Fruit fly (Drosophila melanogaster) whole organism, embryonic: ENCODE measurements around the gene shf.

ENCODE experiments used
- Adf1 ChIP-seq: fragments of 200-800 bp; sonication (Bioruptor generic); IDR thresholded peaks from 2 replicates; pipeline ENCODE4 v1.3.6; 2022; ENCODE audit warnings: missing biosample characterization, missing genetic modification characterization
- Antp ChIP-seq: fragments of 200-800 bp; sonication (Bioruptor generic); optimal IDR thresholded peaks from 3 replicates; lab custom pipeline; 2016; ENCODE audit warnings: missing biosample characterization, missing genetic modification characterization
- CG10654 ChIP-seq: fragments of 200-800 bp; sonication (Bioruptor generic); optimal IDR thresholded peaks from 2 replicates; lab custom pipeline; 2016; ENCODE audit warnings: missing biosample characterization, missing genetic modification characterization
- CG12104 ChIP-seq: fragments of 200-800 bp; sonication (Bioruptor generic); optimal IDR thresholded peaks from 3 replicates; lab custom pipeline; 2016; ENCODE audit warnings: missing biosample characterization, missing genetic modification characterization
- CG12236 ChIP-seq: fragments of 200-800 bp; sonication (Bioruptor generic); optimal IDR thresholded peaks from 2 replicates; lab custom pipeline; 2016; ENCODE audit warnings: missing biosample characterization, missing genetic modification characterization
- CG14965 ChIP-seq: fragments of 200-800 bp; sonication (Bioruptor generic); optimal IDR thresholded peaks from 2 replicates; lab custom pipeline; 2016; ENCODE audit warnings: missing biosample characterization, missing genetic modification characterization, borderline replicate concordance
- CG15269 ChIP-seq: fragments of 200-800 bp; sonication (Bioruptor generic); optimal IDR thresholded peaks from 2 replicates; lab custom pipeline; 2018; ENCODE audit warnings: missing biosample characterization, mild to moderate bottlenecking, missing genetic modification characterization, moderate library complexity
- CG1529 ChIP-seq: fragments of 200-800 bp; sonication (Bioruptor generic); optimal IDR thresholded peaks from 3 replicates; lab custom pipeline; 2018; ENCODE audit warnings: missing biosample characterization, missing genetic modification characterization
- CG1603 ChIP-seq: fragments of 200-800 bp; sonication (Bioruptor generic); optimal IDR thresholded peaks from 2 replicates; lab custom pipeline; 2019; ENCODE audit warnings: missing biosample characterization, mild to moderate bottlenecking, missing genetic modification characterization, moderate library complexity
- CG1647 ChIP-seq: fragments of 200-800 bp; sonication (Bioruptor generic); optimal IDR thresholded peaks from 3 replicates; lab custom pipeline; 2016; ENCODE audit warnings: missing biosample characterization, missing genetic modification characterization
- CG16813 ChIP-seq: fragments of 200-800 bp; sonication (Bioruptor generic); IDR thresholded peaks from 3 replicates; pipeline ENCODE4 v1.3.6; 2022; ENCODE audit warnings: missing biosample characterization, missing genetic modification characterization; ENCODE audit not compliant: partially characterized antibody
- CG16815 ChIP-seq: fragments of 200-800 bp; sonication (Bioruptor generic); optimal IDR thresholded peaks from 3 replicates; lab custom pipeline; 2017; ENCODE audit warnings: missing biosample characterization, mild to moderate bottlenecking, missing genetic modification characterization
- CG17385 ChIP-seq: fragments of 200-800 bp; sonication (Bioruptor generic); optimal IDR thresholded peaks from 3 replicates; lab custom pipeline; 2018; ENCODE audit warnings: missing biosample characterization, mild to moderate bottlenecking, missing genetic modification characterization
- CG2129 ChIP-seq: fragments of 200-800 bp; sonication (Bioruptor generic); IDR thresholded peaks from 2 replicates; pipeline ENCODE4 v1.3.6; 2022; ENCODE audit warnings: missing biosample characterization, missing genetic modification characterization; ENCODE audit not compliant: partially characterized antibody
- CG32532 ChIP-seq: fragments of 200-800 bp; sonication (Bioruptor generic); IDR thresholded peaks from 2 replicates; pipeline ENCODE4 v1.3.6; 2022; ENCODE audit warnings: missing biosample characterization, missing genetic modification characterization
- CG3726 ChIP-seq: fragments of 200-800 bp; sonication (Bioruptor generic); IDR thresholded peaks from 3 replicates; pipeline ENCODE4, ENCODE4 v1.3.6; 2022; ENCODE audit warnings: missing biosample characterization, missing genetic modification characterization
- CG7839 ChIP-seq: fragments of 200-800 bp; sonication (Bioruptor generic); optimal IDR thresholded peaks from 3 replicates; lab custom pipeline; 2018; ENCODE audit warnings: missing biosample characterization, mild to moderate bottlenecking, missing genetic modification characterization, moderate library complexity
- CG8359 ChIP-seq: fragments of 200-800 bp; sonication (Bioruptor generic); optimal IDR thresholded peaks from 2 replicates; lab custom pipeline; 2017; ENCODE audit warnings: missing biosample characterization, mild to moderate bottlenecking, missing genetic modification characterization, borderline replicate concordance
- CG9876 ChIP-seq: fragments of 200-800 bp; sonication (Bioruptor generic); optimal IDR thresholded peaks from 2 replicates; lab custom pipeline; 2016; ENCODE audit warnings: missing biosample characterization, missing genetic modification characterization
- Fer1 ChIP-seq: fragments of 200-800 bp; sonication (Bioruptor generic); optimal IDR thresholded peaks from 2 replicates; lab custom pipeline; 2017; ENCODE audit warnings: missing biosample characterization, mild to moderate bottlenecking, missing genetic modification characterization
- Gug ChIP-seq: fragments of 200-800 bp; sonication (Bioruptor generic); IDR thresholded peaks from 4 replicates; pipeline ENCODE4 v1.3.6; 2022; ENCODE audit warnings: missing biosample characterization, missing genetic modification characterization
- HHEX ChIP-seq: fragments of 200-800 bp; sonication (Bioruptor generic); optimal IDR thresholded peaks from 3 replicates; lab custom pipeline; 2017; ENCODE audit warnings: missing biosample characterization, mild to moderate bottlenecking, missing genetic modification characterization, missing genetic modification reagents
- HLH54F ChIP-seq: fragments of 200-800 bp; sonication (Bioruptor generic); optimal IDR thresholded peaks from 3 replicates; lab custom pipeline; 2016; ENCODE audit warnings: missing biosample characterization, missing genetic modification characterization
- Hr3 ChIP-seq: fragments of 200-800 bp; sonication (Bioruptor generic); optimal IDR thresholded peaks from 3 replicates; lab custom pipeline; 2016; ENCODE audit warnings: missing biosample characterization, missing genetic modification characterization
- MBD-R2 ChIP-seq: fragments of 200-800 bp; sonication (Bioruptor generic); IDR thresholded peaks from 2 replicates; pipeline ENCODE4 v1.3.6; 2022; ENCODE audit warnings: missing biosample characterization, missing genetic modification characterization
- MESR4 ChIP-seq: fragments of 200-800 bp; sonication (Bioruptor generic); optimal IDR thresholded peaks from 2 replicates; lab custom pipeline; 2018; ENCODE audit warnings: missing biosample characterization, mild to moderate bottlenecking, missing genetic modification characterization, moderate library complexity
- NC2β ChIP-seq: fragments of 200-800 bp; sonication (Bioruptor generic); optimal IDR thresholded peaks from 2 replicates; lab custom pipeline; 2016; ENCODE audit warnings: missing biosample characterization, missing genetic modification characterization
- NK7.1 ChIP-seq: fragments of 200-800 bp; sonication (Bioruptor generic); optimal IDR thresholded peaks from 3 replicates; lab custom pipeline; 2016; ENCODE audit warnings: missing biosample characterization, missing genetic modification characterization
- Optix ChIP-seq: fragments of 200-800 bp; sonication (Bioruptor generic); IDR thresholded peaks from 3 replicates; pipeline ENCODE4 v1.3.6; 2022; ENCODE audit warnings: missing biosample characterization, missing genetic modification characterization
- Rfx ChIP-seq: fragments of 200-800 bp; sonication (Bioruptor generic); IDR thresholded peaks from 2 replicates; pipeline ENCODE4 v1.3.6; 2022; ENCODE audit warnings: missing biosample characterization, missing genetic modification characterization
- Sin3A ChIP-seq: fragments of >200 bp; optimal IDR thresholded peaks from 2 replicates; lab custom pipeline; 2018
- Sox100B ChIP-seq: fragments of 200-800 bp; sonication (Bioruptor generic); optimal IDR thresholded peaks from 3 replicates; lab custom pipeline; 2018; ENCODE audit warnings: missing biosample characterization, mild to moderate bottlenecking, missing genetic modification characterization
- Ssrp ChIP-seq: fragments of 200-800 bp; sonication (Bioruptor generic); optimal IDR thresholded peaks from 2 replicates; lab custom pipeline; 2018; ENCODE audit warnings: missing biosample characterization, mild to moderate bottlenecking, missing genetic modification characterization, moderate library complexity
- al ChIP-seq: fragments of 200-800 bp; sonication (Bioruptor generic); IDR thresholded peaks from 2 replicates; pipeline ENCODE4 v1.3.6; 2022; ENCODE audit warnings: missing biosample characterization, missing genetic modification characterization
- bigmax ChIP-seq: fragments of 200-800 bp; sonication (Bioruptor generic); optimal IDR thresholded peaks from 2 replicates; lab custom pipeline; 2018; ENCODE audit warnings: missing biosample characterization, mild to moderate bottlenecking, missing genetic modification characterization
- btn ChIP-seq: fragments of 200-800 bp; sonication (Bioruptor generic); optimal IDR thresholded peaks from 2 replicates; lab custom pipeline; 2016; ENCODE audit warnings: missing biosample characterization, missing genetic modification characterization
- cg ChIP-seq: fragments of 200-800 bp; sonication (Bioruptor generic); optimal IDR thresholded peaks from 3 replicates; lab custom pipeline; 2019; ENCODE audit warnings: missing biosample characterization, mild to moderate bottlenecking, missing genetic modification characterization, moderate library complexity
- cwo ChIP-seq: fragments of 200-800 bp; sonication (Bioruptor generic); optimal IDR thresholded peaks from 3 replicates; lab custom pipeline; 2017; ENCODE audit warnings: missing biosample characterization, missing genetic modification characterization, mild to moderate bottlenecking, moderate library complexity, missing genetic modification reagents
- dan ChIP-seq: fragments of 200-800 bp; sonication (Bioruptor generic); IDR thresholded peaks from 2 replicates; pipeline ENCODE4 v1.3.6; 2022; ENCODE audit warnings: missing biosample characterization, missing genetic modification characterization
- dmrt11E ChIP-seq: fragments of 200-800 bp; sonication (Bioruptor generic); optimal IDR thresholded peaks from 3 replicates; lab custom pipeline; 2018; ENCODE audit warnings: missing biosample characterization, mild to moderate bottlenecking, missing genetic modification characterization, moderate library complexity
- fd64A ChIP-seq: fragments of 200-800 bp; sonication (Bioruptor generic); optimal IDR thresholded peaks from 3 replicates; lab custom pipeline; 2018; ENCODE audit warnings: missing biosample characterization, mild to moderate bottlenecking, missing genetic modification characterization
- h ChIP-seq: fragments of >200 bp; optimal IDR thresholded peaks from 2 replicates; lab custom pipeline; 2017
- insv ChIP-seq, 2 experiments: fragments of 200-800 bp; sonication (Bioruptor generic); optimal IDR thresholded peaks; 3 replicates each; lab custom pipeline; 2016 to 2018; ENCODE audit warnings: missing biosample characterization in 2 of 2, missing genetic modification characterization in 2 of 2
- maf-S ChIP-seq: fragments of 200-800 bp; sonication (Bioruptor generic); optimal IDR thresholded peaks from 2 replicates; lab custom pipeline; 2016; ENCODE audit warnings: missing biosample characterization, missing genetic modification characterization
- mirr ChIP-seq: fragments of 200-800 bp; sonication (Bioruptor generic); optimal IDR thresholded peaks from 3 replicates; lab custom pipeline; 2018; ENCODE audit warnings: missing biosample characterization, mild to moderate bottlenecking, missing genetic modification characterization
- pita ChIP-seq: fragments of 200-800 bp; sonication (Bioruptor generic); optimal IDR thresholded peaks from 2 replicates; lab custom pipeline; 2017; ENCODE audit warnings: missing biosample characterization, mild to moderate bottlenecking, missing genetic modification characterization
- ro ChIP-seq: fragments of 200-800 bp; sonication (Bioruptor generic); IDR thresholded peaks from 2 replicates; pipeline ENCODE4 v1.3.6; 2022; ENCODE audit warnings: missing biosample characterization, missing genetic modification characterization
- sisA ChIP-seq: fragments of 200-800 bp; sonication (Bioruptor generic); IDR thresholded peaks from 2 replicates; pipeline ENCODE4 v1.3.6; 2022; ENCODE audit warnings: missing biosample characterization, missing genetic modification characterization
- ssp ChIP-seq: fragments of 200-800 bp; sonication (Bioruptor generic); IDR thresholded peaks from 2 replicates; pipeline ENCODE4 v1.3.6; 2022; ENCODE audit warnings: missing biosample characterization, missing genetic modification characterization
- tna ChIP-seq: fragments of 200-800 bp; sonication (Bioruptor generic); IDR thresholded peaks from 2 replicates; pipeline ENCODE4 v1.3.6; 2022; ENCODE audit warnings: missing biosample characterization, missing genetic modification characterization; ENCODE audit not compliant: partially characterized antibody
- yki ChIP-seq: fragments of >200 bp; optimal IDR thresholded peaks from 3 replicates; lab custom pipeline; 2018
- z ChIP-seq: fragments of 200-800 bp; sonication (Bioruptor generic); IDR thresholded peaks from 3 replicates; pipeline ENCODE4 v1.3.6; 2022; ENCODE audit warnings: missing biosample characterization, missing genetic modification characterization

shf gene

dm6 chrX:6800726-6801296 is 21.4 kb upstream of the shf start (continued):
- TF ChIP-seq yki (lab: Kevin White, UChicago), result no peak
- TF ChIP-seq ssp (GFP tag; lab: Robert Waterston, UW), result no peak
- TF ChIP-seq CG12104 (GFP tag; lab: Kevin White, UChicago), result no peak
- TF ChIP-seq dan (GFP tag; lab: Robert Waterston, UW), result no peak
- no peak for TF ChIP-seq CG3726
- TF ChIP-seq pita, result no peak
- TF ChIP-seq CG1529, result no peak
- TF ChIP-seq MBD-R2, result peak; percentile 18; the same call in 1 of the 2 replicates
- no peak for TF ChIP-seq dmrt11E (tag; lab: Kevin White, UChicago)
- no peak for TF ChIP-seq bigmax (GFP tag; lab: Kevin White, UChicago)
- no peak for TF ChIP-seq HLH54F (GFP tag; lab: Kevin White, UChicago)
- no peak for TF ChIP-seq insv (GFP tag; optimal IDR thresholded peaks at IDR 0.05; lab: Kevin White, UChicago)
- TF ChIP-seq CG12236 (GFP tag; lab: Kevin White, UChicago), result no peak
- TF ChIP-seq Rfx (GFP tag; lab: Robert Waterston, UW), result peak; percentile 60; the same call in 1 of the 2 replicates
- TF ChIP-seq Hr3 (GFP tag; lab: Kevin White, UChicago), result peak; percentile 27
- TF ChIP-seq Gug (GFP tag; lab: Robert Waterston, UW), result no peak
- TF ChIP-seq sisA (GFP tag; lab: Robert Waterston, UW), result peak; percentile 32
- TF ChIP-seq CG2129 (GFP tag; lab: Robert Waterston, UW), result no peak
- peak; percentile 65 for TF ChIP-seq cwo (GFP tag; lab: Kevin White, UChicago)
- TF ChIP-seq CG9876 (GFP tag; lab: Kevin White, UChicago), result no peak
- peak; percentile 67 for TF ChIP-seq Fer1 (GFP tag; lab: Kevin White, UChicago)
- no peak for TF ChIP-seq h
- TF ChIP-seq NC2β, result no peak
- TF ChIP-seq MESR4, result no peak
- 0 out of 3 replicates have a peak, but pooled peaks have one; percentile 25 for TF ChIP-seq Optix (GFP tag; lab: Robert Waterston, UW)
- no peak for TF ChIP-seq CG16815 (GFP tag; lab: Kevin White, UChicago)
- peak; percentile 60 for TF ChIP-seq mirr (GFP tag; lab: Kevin White, UChicago)
- TF ChIP-seq CG10654, result no peak
- peak; percentile 25 for TF ChIP-seq CG15269 (tag; lab: Kevin White, UChicago)
- no peak for TF ChIP-seq maf-S
- TF ChIP-seq NK7.1 (GFP tag; lab: Kevin White, UChicago), result no peak
- TF ChIP-seq Adf1 (GFP tag; lab: Robert Waterston, UW), result peak; percentile 78
- TF ChIP-seq CG32532 (GFP tag; lab: Robert Waterston, UW), result peak; percentile 43; the same call in 1 of the 2 replicates
- TF ChIP-seq HHEX (GFP tag; lab: Kevin White, UChicago), result no peak
- peak; percentile 26 for TF ChIP-seq Ssrp
- no peak for TF ChIP-seq CG17385 (GFP tag; lab: Kevin White, UChicago)
- TF ChIP-seq CG1647 (GFP tag; lab: Kevin White, UChicago), result no peak
- no peak for TF ChIP-seq Sin3A
- TF ChIP-seq al (GFP tag; lab: Robert Waterston, UW), result no peak
- TF ChIP-seq CG14965, result no peak
- TF ChIP-seq CG7839 (tag; lab: Kevin White, UChicago), result peak; percentile 51
- TF ChIP-seq Antp (GFP tag; lab: Kevin White, UChicago), result no peak
- TF ChIP-seq CG16813 (GFP tag; lab: Robert Waterston, UW), result no peak
- no peak for TF ChIP-seq ro (GFP tag; lab: Robert Waterston, UW)
- TF ChIP-seq CG1603 (tag; lab: Kevin White, UChicago), result no peak
- no peak for TF ChIP-seq btn (GFP tag; lab: Kevin White, UChicago)
- TF ChIP-seq cg, result no peak
- peak; percentile 67; the same call in 2 of the 3 replicates for TF ChIP-seq z (GFP tag; lab: Robert Waterston, UW)
- no peak for TF ChIP-seq tna (GFP tag; lab: Robert Waterston, UW)
- no peak for TF ChIP-seq fd64A (GFP tag; lab: Kevin White, UChicago)
- no peak for TF ChIP-seq CG8359
- TF ChIP-seq Sox100B (GFP tag; lab: Kevin White, UChicago), result peak; percentile 22
